Worm (Caenorhabditis elegans) whole organism, L4/young adult: Measurements from ENCODE around the gene T05C12.4.

Experiments used
- dao-5 ChIP-seq: sonication (generic microtip); optimal IDR thresholded peaks from 2 replicates; lab custom pipeline; 2016; ENCODE audit warnings: missing genotype, missing genetic modification characterization, moderate library complexity, missing compliant biosample characterization
- him-1 ChIP-seq: sonication (generic microtip); optimal IDR thresholded peaks from 2 replicates; lab custom pipeline; 2016; ENCODE audit warnings: missing genotype, missing genetic modification reagents, missing genetic modification characterization, missing compliant biosample characterization

DNA sequence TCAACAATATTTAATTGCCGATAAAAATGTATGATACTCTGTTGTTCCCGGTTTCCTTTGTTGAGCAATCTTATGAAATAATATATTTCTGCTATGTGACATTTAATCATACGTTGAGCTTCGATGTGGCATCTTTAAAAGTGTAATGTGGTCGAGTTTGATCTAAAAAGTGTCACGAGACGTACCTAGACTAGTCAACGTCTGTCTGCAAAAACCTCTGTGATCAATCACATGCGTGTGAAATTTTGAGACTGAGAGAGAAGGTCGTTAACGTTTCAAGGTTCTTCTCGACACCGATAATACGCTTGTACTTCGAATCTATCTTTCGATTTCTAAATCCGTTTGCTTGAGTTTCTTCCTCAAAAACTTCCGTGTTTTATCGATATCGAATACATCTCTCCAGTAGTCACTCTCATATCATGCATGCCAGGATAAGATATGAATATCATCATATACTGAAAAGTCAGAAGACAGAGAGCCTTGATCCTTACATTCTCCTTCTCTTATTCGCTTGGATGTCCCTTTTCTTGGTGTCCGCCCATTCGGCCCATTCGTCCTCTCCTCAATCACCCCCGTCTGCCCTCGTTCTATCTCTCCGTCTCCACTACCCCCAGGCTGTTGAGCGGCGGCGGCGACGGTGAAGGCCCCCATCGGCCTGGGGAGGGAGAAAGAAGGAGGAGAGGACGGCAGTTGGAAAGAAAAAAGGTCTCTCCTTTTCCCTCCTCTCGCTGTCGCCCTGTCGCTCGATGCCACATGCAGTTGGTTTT is 51.7 kb downstream of the T05C12.4 start:
- TF ChIP-seq dao-5 (peak; percentile 9), him-1 (tag; lab: Kevin White, UChicago) (peak; percentile 36)
